Fruit fly (Drosophila melanogaster) whole organism, pupa: ENCODE results near the gene CG43307.
A peak's percentile ranks its signal among the peaks of the same experiment; 100 is the strongest.

Experiments
- CG10348 ChIP-seq: fragments of 200-800 bp; sonication (Bioruptor generic); IDR thresholded peaks from 2 replicates; pipeline ENCODE4 v1.3.6; 2022; ENCODE audit warnings: missing biosample characterization, missing genetic modification characterization
- CG12605 ChIP-seq: fragments of 200-800 bp; sonication (Bioruptor generic); IDR thresholded peaks from 2 replicates; pipeline ENCODE4 v1.3.6; 2022; ENCODE audit warnings: missing biosample characterization, missing genetic modification characterization
- CG13204 ChIP-seq: fragments of 200-800 bp; sonication (Bioruptor generic); optimal IDR thresholded peaks from 2 replicates; lab custom pipeline; 2018; ENCODE audit warnings: missing biosample characterization, mild to moderate bottlenecking, missing genetic modification characterization, moderate library complexity
- CG14655 ChIP-seq: fragments of 200-800 bp; sonication (Bioruptor generic); optimal IDR thresholded peaks from 3 replicates; lab custom pipeline; 2017; ENCODE audit warnings: mild to moderate bottlenecking, missing biosample characterization, missing genetic modification reagents, missing genetic modification characterization
- CG15710 ChIP-seq: fragments of 200-800 bp; sonication (Bioruptor generic); optimal IDR thresholded peaks from 2 replicates; lab custom pipeline; 2018; ENCODE audit warnings: missing biosample characterization, mild to moderate bottlenecking, missing genetic modification characterization, moderate library complexity
- CG17806 ChIP-seq: fragments of 200-800 bp; sonication (Bioruptor generic); optimal IDR thresholded peaks from 2 replicates; lab custom pipeline; 2018; ENCODE audit warnings: missing biosample characterization, mild to moderate bottlenecking, missing genetic modification characterization, moderate library complexity
- CG32121 ChIP-seq: fragments of 200-800 bp; sonication (Bioruptor generic); IDR thresholded peaks from 2 replicates; pipeline ENCODE4 v1.3.6; 2022; ENCODE audit warnings: missing biosample characterization, missing genetic modification characterization
- CG34367 ChIP-seq: fragments of 200-800 bp; sonication (Bioruptor generic); optimal IDR thresholded peaks from 2 replicates; lab custom pipeline; 2018; ENCODE audit warnings: missing biosample characterization, mild to moderate bottlenecking, missing genetic modification characterization
- CG4496 ChIP-seq: fragments of 200-800 bp; sonication (Bioruptor generic); IDR thresholded peaks from 3 replicates; pipeline ENCODE4 v1.3.6; 2022; ENCODE audit warnings: missing biosample characterization, missing genetic modification characterization
- CG8159 ChIP-seq: fragments of 200-800 bp; sonication (Bioruptor generic); optimal IDR thresholded peaks from 3 replicates; lab custom pipeline; 2018; ENCODE audit warnings: missing biosample characterization, mild to moderate bottlenecking, missing genetic modification characterization, moderate library complexity
- CG8301 ChIP-seq: fragments of 200-800 bp; sonication (Bioruptor generic); optimal IDR thresholded peaks from 2 replicates; lab custom pipeline; 2018; ENCODE audit warnings: missing biosample characterization, mild to moderate bottlenecking, missing genetic modification characterization
- CG9948 ChIP-seq: fragments of 200-800 bp; sonication (Bioruptor generic); optimal IDR thresholded peaks from 2 replicates; lab custom pipeline; 2018; ENCODE audit warnings: missing biosample characterization, mild to moderate bottlenecking, missing genetic modification characterization, moderate library complexity
- D1 ChIP-seq: fragments of 200-800 bp; sonication (Bioruptor generic); optimal IDR thresholded peaks from 2 replicates; lab custom pipeline; 2018; ENCODE audit warnings: missing biosample characterization, mild to moderate bottlenecking, missing genetic modification characterization, moderate library complexity
- EcR ChIP-seq: fragments of 200-800 bp; sonication (Bioruptor generic); optimal IDR thresholded peaks from 3 replicates; lab custom pipeline; 2019; ENCODE audit warnings: missing biosample characterization, missing genetic modification characterization, mild to moderate bottlenecking, moderate library complexity, missing genetic modification reagents
- Ets98B ChIP-seq: fragments of 200-800 bp; sonication (Bioruptor generic); IDR thresholded peaks from 2 replicates; pipeline ENCODE4 v1.3.6; 2022; ENCODE audit warnings: missing biosample characterization, missing genetic modification characterization
- Pif1A ChIP-seq: fragments of 200-800 bp; sonication (Bioruptor generic); optimal IDR thresholded peaks from 3 replicates; lab custom pipeline; 2016; ENCODE audit warnings: missing biosample characterization, missing genetic modification characterization
- Pif1B ChIP-seq: fragments of 200-800 bp; sonication (Bioruptor generic); optimal IDR thresholded peaks from 3 replicates; lab custom pipeline; 2016; ENCODE audit warnings: missing biosample characterization, missing genetic modification characterization
- Snoo ChIP-seq: fragments of 200-800 bp; sonication (Bioruptor generic); optimal IDR thresholded peaks from 3 replicates; lab custom pipeline; 2017; ENCODE audit warnings: missing biosample characterization, mild to moderate bottlenecking, missing genetic modification characterization, inconsistent platforms
- fd96Ca ChIP-seq: fragments of 200-800 bp; sonication (Bioruptor generic); IDR thresholded peaks from 3 replicates; pipeline ENCODE4 v1.3.6; 2022; ENCODE audit warnings: missing biosample characterization, missing genetic modification characterization
- gl ChIP-seq: fragments of 200-800 bp; sonication (Bioruptor generic); optimal IDR thresholded peaks from 2 replicates; lab custom pipeline; 2018; ENCODE audit warnings: missing biosample characterization, mild to moderate bottlenecking, missing genetic modification characterization
- rn ChIP-seq: fragments of 200-800 bp; sonication (Bioruptor generic); IDR thresholded peaks from 2 replicates; pipeline ENCODE4 v1.3.6; 2022; ENCODE audit warnings: missing biosample characterization, missing genetic modification characterization

The CG43307 gene

DNA sequence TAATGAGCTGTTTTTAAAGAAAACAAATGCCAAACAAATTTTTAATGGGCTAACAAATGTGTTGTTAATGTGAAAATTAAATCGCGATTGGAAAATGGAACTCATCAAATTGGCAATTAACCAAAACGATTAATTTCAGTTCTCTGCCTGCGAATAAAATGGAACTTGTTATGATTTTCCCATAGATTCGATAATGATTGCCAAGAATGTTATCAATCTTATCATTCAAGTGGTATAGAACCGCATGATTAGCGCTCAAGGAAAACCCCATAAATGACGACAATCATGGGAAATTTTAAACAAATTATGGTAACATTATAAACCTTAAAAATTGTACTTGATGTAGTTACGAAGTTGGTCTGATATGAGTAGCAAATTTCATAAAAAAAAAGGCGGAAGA, 12.7 kb upstream of the CG43307 start:
- no peak for TF ChIP-seq CG8301 (tag; lab: Kevin White, UChicago)
- TF ChIP-seq rn (GFP tag; lab: Robert Waterston, UW) = no peak
- no peak for TF ChIP-seq Snoo (tag; lab: Kevin White, UChicago)
- TF ChIP-seq CG34367 = no peak
- no peak for TF ChIP-seq D1 (tag; lab: Kevin White, UChicago)
- TF ChIP-seq CG12605 = no peak
- TF ChIP-seq Pif1B (GFP tag; lab: Kevin White, UChicago) = no peak
- no peak for TF ChIP-seq CG14655 (GFP tag; lab: Kevin White, UChicago)
- no peak for TF ChIP-seq CG8159 (tag; lab: Kevin White, UChicago)
- TF ChIP-seq Pif1A (GFP tag; lab: Kevin White, UChicago) = no peak

DNA sequence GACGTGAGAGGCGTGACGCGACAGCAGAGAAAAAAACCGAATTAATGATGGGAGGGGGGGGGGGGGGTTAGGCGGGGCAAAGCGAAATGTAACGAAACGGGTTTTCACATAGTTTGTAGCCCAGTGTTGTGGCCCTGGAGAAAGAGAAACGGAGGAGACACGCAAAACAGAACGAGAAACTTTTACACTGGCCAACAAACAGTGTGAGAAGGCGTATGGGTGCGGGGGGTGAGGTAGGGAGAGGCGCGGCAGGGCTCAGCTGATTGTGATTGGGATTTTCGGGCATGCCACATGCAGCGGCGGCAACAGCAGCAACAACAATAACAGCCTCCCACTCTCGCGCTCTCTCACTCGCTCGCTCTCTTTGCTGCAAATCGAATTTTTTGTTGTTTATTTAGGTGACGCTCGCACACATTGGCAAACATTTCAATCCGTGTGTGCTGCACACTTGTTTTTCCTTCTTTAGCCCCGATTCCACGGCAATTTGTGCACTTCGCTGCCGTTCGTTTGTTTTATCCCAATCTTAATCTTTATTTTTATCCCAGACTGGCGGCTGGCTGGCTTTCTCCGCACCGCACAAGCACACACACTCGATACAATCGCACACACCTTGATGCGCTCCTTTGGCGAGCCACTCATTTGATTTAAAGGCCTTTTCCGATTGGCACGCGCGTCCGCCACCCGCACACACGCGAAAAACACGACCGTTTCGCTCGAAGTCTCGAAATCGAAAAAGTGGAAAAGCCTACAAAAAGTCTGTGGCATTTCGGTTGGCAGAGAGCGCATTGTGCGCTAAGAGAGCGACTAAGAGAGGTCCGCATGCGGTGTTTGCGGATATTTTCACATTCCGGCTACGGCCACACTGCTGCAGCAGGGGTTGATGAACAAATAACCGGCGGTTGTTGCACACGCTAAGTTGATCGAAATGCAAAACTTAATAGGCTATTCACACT, 11.7 kb upstream of the CG43307 start, which contains the start of gene CG9171:
TSS of gene CG9171 (minus strand) at position 819 of the 953 bp plus-strand sequence.
- TF ChIP-seq rn (GFP tag; lab: Robert Waterston, UW) = no peak
- TF ChIP-seq fd96Ca (GFP tag; lab: Robert Waterston, UW) = peak; percentile 17; the same call in 2 of the 3 replicates
- TF ChIP-seq CG13204 (GFP tag; lab: Kevin White, UChicago) = peak; percentile 40
- TF ChIP-seq Pif1B (GFP tag; lab: Kevin White, UChicago) = no peak
- TF ChIP-seq CG8301 (tag; lab: Kevin White, UChicago) = peak; percentile 11
- peak; percentile 13 for TF ChIP-seq Pif1A (GFP tag; lab: Kevin White, UChicago)
- peak; percentile 4 for TF ChIP-seq EcR
- no peak for TF ChIP-seq CG9948
- no peak for TF ChIP-seq CG34367
- TF ChIP-seq D1 (tag; lab: Kevin White, UChicago) = no peak
- no peak for TF ChIP-seq CG17806 (tag; lab: Kevin White, UChicago)
- TF ChIP-seq Snoo (tag; lab: Kevin White, UChicago) = no peak
- peak; percentile 24 for TF ChIP-seq CG8159 (tag; lab: Kevin White, UChicago)
- TF ChIP-seq CG15710 (tag; lab: Kevin White, UChicago) = peak; percentile 23
- TF ChIP-seq CG14655 (GFP tag; lab: Kevin White, UChicago) = peak; percentile 61
- TF ChIP-seq CG10348 = no peak
- TF ChIP-seq CG4496 = peak; percentile 50; the same call in 1 of the 3 replicates
- TF ChIP-seq gl (tag; lab: Kevin White, UChicago) = peak; percentile 45
- TF ChIP-seq CG32121 (GFP tag; lab: Robert Waterston, UW) = peak; percentile 18; the same call in 1 of the 2 replicates
- peak; percentile 30; the same call in 1 of the 2 replicates for TF ChIP-seq CG12605
- TF ChIP-seq Ets98B (GFP tag; lab: Robert Waterston, UW) = peak; percentile 36; the same call in 1 of the 2 replicates

DNA sequence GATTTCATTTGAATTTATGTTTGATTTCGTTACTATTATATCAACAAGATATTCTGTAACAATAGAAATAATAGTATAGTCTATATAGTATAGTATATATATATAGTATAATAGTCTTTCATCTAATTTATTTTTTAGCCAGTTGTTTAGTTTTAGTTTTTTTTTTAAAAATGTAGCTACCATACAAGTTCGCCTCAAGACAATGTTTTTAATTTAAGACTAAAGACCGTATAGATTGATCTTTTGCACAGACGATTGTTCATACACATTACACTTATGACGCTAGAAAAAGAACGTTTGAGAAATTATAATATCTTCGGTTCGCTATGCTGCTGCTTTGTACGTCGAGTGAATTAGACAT, 11.0 kb upstream of the CG43307 start:
- TF ChIP-seq CG17806 (tag; lab: Kevin White, UChicago) = no peak
- no peak for TF ChIP-seq Pif1A (GFP tag; lab: Kevin White, UChicago)
- TF ChIP-seq CG12605 = no peak
- TF ChIP-seq Snoo (tag; lab: Kevin White, UChicago) = no peak
- TF ChIP-seq CG8301 (tag; lab: Kevin White, UChicago) = no peak
- no peak for TF ChIP-seq EcR
- TF ChIP-seq CG8159 (tag; lab: Kevin White, UChicago) = no peak
- no peak for TF ChIP-seq CG34367
- TF ChIP-seq gl (tag; lab: Kevin White, UChicago) = no peak
- no peak for TF ChIP-seq CG10348
- no peak for TF ChIP-seq CG15710 (tag; lab: Kevin White, UChicago)
- TF ChIP-seq CG32121 (GFP tag; lab: Robert Waterston, UW) = no peak
- TF ChIP-seq, all 21 proteins: peak for 0

DNA sequence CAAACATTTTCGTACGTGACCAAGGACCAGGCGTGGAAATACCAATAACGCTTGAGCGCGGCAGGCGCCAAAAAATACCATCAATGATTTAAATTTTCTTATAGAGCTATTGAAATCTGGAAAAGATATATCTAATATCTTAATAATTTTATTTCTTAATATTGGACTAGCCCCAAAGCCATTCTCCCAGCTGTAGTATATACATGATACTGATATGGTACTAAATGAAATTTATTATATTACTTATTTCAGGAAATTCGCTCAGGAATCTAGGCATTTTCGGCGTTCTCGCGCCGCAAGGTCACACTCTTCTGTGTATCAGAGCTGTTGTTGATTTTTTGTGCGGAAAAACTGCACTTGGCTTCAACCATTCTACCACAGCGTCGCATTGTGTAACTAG, 9.4 kb upstream of the CG43307 start, which contains the start of the genes CG14005 and CG7239:
TSS of gene CG14005 (minus strand) at position 50 of the 400 bp plus-strand sequence.
TSS of gene CG7239 (plus strand) at position 295 of the 400 bp plus-strand sequence.
- TF ChIP-seq Snoo (tag; lab: Kevin White, UChicago) = no peak

DNA sequence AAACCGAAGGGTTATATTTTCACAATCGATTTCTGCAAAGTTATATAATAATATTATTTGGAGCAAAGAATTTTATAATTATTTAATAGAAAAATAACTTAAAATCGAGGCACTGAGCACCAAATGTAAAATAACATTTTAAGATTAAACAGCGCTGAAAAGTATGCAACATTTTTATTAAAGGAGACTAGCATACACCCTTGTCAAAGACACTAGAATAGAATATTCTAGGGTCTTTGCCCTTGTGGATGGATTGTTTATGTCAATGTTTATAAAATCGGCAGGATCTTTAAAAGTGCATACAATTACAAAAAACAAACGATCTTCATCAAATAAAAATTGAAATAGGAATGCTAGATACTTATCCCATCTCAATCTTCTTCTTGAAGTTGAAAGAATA, 7.3 kb upstream of the CG43307 start:
- TF ChIP-seq CG8301 (tag; lab: Kevin White, UChicago) = peak; percentile 15
- TF ChIP-seq rn (GFP tag; lab: Robert Waterston, UW) = no peak
- TF ChIP-seq CG15710 (tag; lab: Kevin White, UChicago) = no peak
- TF ChIP-seq CG13204 (GFP tag; lab: Kevin White, UChicago) = no peak
- TF ChIP-seq EcR = no peak
- TF ChIP-seq CG9948 = no peak
- TF ChIP-seq Pif1A (GFP tag; lab: Kevin White, UChicago) = no peak

DNA sequence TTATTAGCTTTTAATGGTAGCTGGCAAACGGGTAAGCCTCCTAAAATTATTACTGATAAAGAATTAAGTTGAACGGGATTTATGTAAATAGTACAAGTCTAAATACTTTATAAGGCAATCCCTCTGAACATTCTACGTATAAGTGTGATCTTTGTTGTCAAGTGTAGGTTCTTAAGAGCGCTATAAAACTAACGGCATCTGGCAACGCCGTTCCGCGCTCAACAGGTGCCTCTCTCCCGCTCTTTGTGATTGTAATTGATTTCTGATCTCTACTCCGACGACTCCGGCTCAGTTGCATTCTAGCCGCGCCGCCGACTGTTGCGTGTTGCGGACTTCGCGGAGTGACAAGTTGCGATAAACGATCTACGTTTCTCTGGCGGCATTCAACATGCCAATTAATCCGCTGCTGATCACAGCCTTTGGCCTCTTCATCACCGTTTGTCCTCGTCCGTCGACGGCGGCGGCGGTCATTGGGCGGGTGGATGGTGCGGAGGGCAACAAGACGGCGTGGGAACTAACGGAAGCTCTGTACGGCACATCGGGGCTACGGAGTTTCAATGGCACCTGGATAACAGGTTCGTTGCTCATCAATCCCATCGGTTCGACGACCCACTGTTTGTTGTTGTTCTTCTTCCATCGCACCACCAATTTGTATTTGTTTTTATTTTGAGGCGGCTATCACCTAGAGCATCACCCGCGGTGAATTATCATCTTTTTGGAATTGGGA, 6.1 kb upstream of the CG43307 start, which contains the start of gene CG11034:
TSS of gene CG11034 (plus strand) at position 305 of the 727 bp plus-strand sequence.
- TF ChIP-seq CG13204 (GFP tag; lab: Kevin White, UChicago) (no peak), CG12605 (0 out of 2 replicates have a peak, but pooled peaks have one; percentile 35), Ets98B (GFP tag; lab: Robert Waterston, UW) (no peak; the same call in 1 of the 2 replicates), Snoo (tag; lab: Kevin White, UChicago) (no peak), CG32121 (GFP tag; lab: Robert Waterston, UW) (no peak), rn (GFP tag; lab: Robert Waterston, UW) (no peak), D1 (tag; lab: Kevin White, UChicago) (no peak), fd96Ca (GFP tag; lab: Robert Waterston, UW) (no peak), CG15710 (tag; lab: Kevin White, UChicago) (no peak), Pif1A (GFP tag; lab: Kevin White, UChicago) (no peak), Pif1B (GFP tag; lab: Kevin White, UChicago) (no peak), CG34367 (no peak), CG9948 (no peak), EcR (peak; percentile 90), CG14655 (GFP tag; lab: Kevin White, UChicago) (no peak), gl (tag; lab: Kevin White, UChicago) (no peak)
